Worm (Caenorhabditis elegans) whole organism, young adult: ENCODE results near the gene F49F1.10.

Experiments used
- C06A6.2 ChIP-seq: fragments of 200-800 bp; sonication (Bioruptor generic); conservative IDR thresholded peaks from 2 replicates; pipeline ENCODE4 v1.3.6; 2022; ENCODE audit warnings: missing genetic modification characterization, missing compliant biosample characterization
- atf-7 ChIP-seq: sonication (generic microtip); optimal IDR thresholded peaks from 2 replicates; lab custom pipeline; 2017; ENCODE audit warnings: mild to moderate bottlenecking, missing genetic modification characterization, missing compliant biosample characterization
- ceh-91 ChIP-seq: fragments of 200-800 bp; sonication (Bioruptor generic); IDR thresholded peaks from 2 replicates; pipeline ENCODE4 v1.3.6; 2022; ENCODE audit warnings: missing genetic modification reagents, missing genetic modification characterization, missing compliant biosample characterization
- nhr-90 ChIP-seq: sonication (generic microtip); optimal IDR thresholded peaks from 2 replicates; lab custom pipeline; 2016; ENCODE audit warnings: missing genotype, mild to moderate bottlenecking, missing genetic modification characterization, missing compliant biosample characterization
- pha-4 ChIP-seq: fragments of 150-350 bp; sonication (generic microtip); optimal IDR thresholded peaks from 2 replicates; lab custom pipeline; 2014; ENCODE audit warnings: missing biosample characterization, missing genetic modification reagents, missing genetic modification characterization
- snpc-1.1 ChIP-seq: sonication (generic microtip); optimal IDR thresholded peaks from 2 replicates; lab custom pipeline; 2017; ENCODE audit warnings: missing genetic modification characterization, mild to moderate bottlenecking, missing compliant biosample characterization, antibody characterized with exemption, moderate library complexity, missing genotype, missing genetic modification reagents; ENCODE audit not compliant: insufficient read depth
- ztf-6 ChIP-seq: fragments of 200-800 bp; sonication (Bioruptor generic); IDR thresholded peaks from 2 replicates; pipeline ENCODE4 v1.3.6; 2022; ENCODE audit warnings: missing genetic modification reagents, missing genetic modification characterization, missing compliant biosample characterization

ce11 chrIV:4176659-4177058 lies 37.7 kb upstream of the F49F1.10 start:
- TF ChIP-seq ztf-6 (GFP tag; lab: Robert Waterston, UW) (no peak), nhr-90 (tag; lab: Kevin White, UChicago) (no peak), C06A6.2 (GFP tag; lab: Robert Waterston, UW) (no peak), ceh-91 (GFP tag; lab: Robert Waterston, UW) (no peak), atf-7 (tag; lab: Kevin White, UChicago) (no peak), snpc-1.1 (tag; lab: Kevin White, UChicago) (no peak), pha-4 (tag; lab: Kevin White, UChicago) (no peak)
